Worm (Caenorhabditis elegans) whole organism, L4 larva: ENCODE measurements around the gene crp-1.

Experiments used
- D1046.2 ChIP-seq: fragments of 200-800 bp; sonication (Bioruptor generic); IDR thresholded peaks from 2 replicates; pipeline ENCODE4 v1.3.6; 2022; ENCODE audit warnings: missing genetic modification characterization, missing compliant biosample characterization
- F26F4.8 ChIP-seq: fragments of 200-800 bp; sonication (Bioruptor generic); conservative IDR thresholded peaks from 2 replicates; pipeline ENCODE4 v1.3.6; 2022; ENCODE audit warnings: missing genetic modification characterization, missing compliant biosample characterization
- F44E2.7 ChIP-seq: fragments of 200-800 bp; sonication (Bioruptor generic); IDR thresholded peaks from 2 replicates; pipeline ENCODE4 v2.1.2; 2022; ENCODE audit warnings: missing genetic modification characterization, missing compliant biosample characterization
- R02D3.7 ChIP-seq: fragments of 150-350 bp; sonication (generic microtip); optimal IDR thresholded peaks from 3 replicates; lab custom pipeline; 2014; ENCODE audit warnings: missing biosample characterization, missing genetic modification characterization
- Y75B8A.6 ChIP-seq: fragments of 200-800 bp; sonication (Bioruptor generic); IDR thresholded peaks from 2 replicates; pipeline ENCODE4 v1.3.6; 2022; ENCODE audit warnings: missing genetic modification reagents, missing genetic modification characterization, missing compliant biosample characterization
- ZK546.5 ChIP-seq, 2 experiments: sonication (generic microtip); optimal IDR thresholded peaks; 2 replicates each; lab custom pipeline; 2017; ENCODE audit warnings: missing biosample characterization in 2 of 2, missing genetic modification characterization in 2 of 2
- aha-1 ChIP-seq: fragments of 150-350 bp; peaks from one replicate; lab custom pipeline; 2014; ENCODE audit warnings: missing biosample characterization, missing genetic modification characterization
- ama-1 ChIP-seq: fragments of 150-350 bp; optimal IDR thresholded peaks from 2 replicates; lab custom pipeline; 2014; ENCODE audit warnings: inconsistent platforms, mixed read lengths
- attf-4 ChIP-seq: sonication (generic microtip); optimal IDR thresholded peaks from 3 replicates; lab custom pipeline; 2017; ENCODE audit warnings: missing biosample characterization, missing genetic modification characterization
- ceh-62 ChIP-seq: sonication (generic microtip); optimal IDR thresholded peaks from 2 replicates; lab custom pipeline; 2017; ENCODE audit warnings: missing biosample characterization, missing genetic modification characterization
- ces-1 ChIP-seq: fragments of 150-350 bp; sonication (generic microtip); optimal IDR thresholded peaks from 4 replicates; lab custom pipeline; 2014; ENCODE audit warnings: missing biosample characterization, missing genetic modification reagents, missing genetic modification characterization
- daf-12 ChIP-seq: fragments of 150-350 bp; optimal IDR thresholded peaks from 2 replicates; lab custom pipeline; 2014; ENCODE audit warnings: missing biosample characterization, missing genetic modification reagents, missing genetic modification characterization
- daf-16 ChIP-seq, 3 experiments: sonication (generic microtip); optimal IDR thresholded peaks; 2 replicates each; lab custom pipeline; 2016 to 2017; ENCODE audit warnings: missing genetic modification characterization in 3 of 3, missing genetic modification reagents in 3 of 3, mild to moderate bottlenecking in 2 of 3, missing compliant biosample characterization in 2 of 3, missing biosample characterization in 1 of 3, moderate library complexity in 1 of 3
- daf-19 ChIP-seq: fragments of 200-800 bp; sonication (Bioruptor generic); conservative IDR thresholded peaks from 2 replicates; pipeline ENCODE4 v1.3.6; 2022; ENCODE audit warnings: missing genetic modification characterization, missing compliant biosample characterization
- daf-8 ChIP-seq: fragments of 200-800 bp; sonication (Bioruptor generic); IDR thresholded peaks from 2 replicates; pipeline ENCODE4 v1.3.6; 2022; ENCODE audit warnings: missing genetic modification characterization, missing compliant biosample characterization
- dmd-9 ChIP-seq: fragments of 200-800 bp; sonication (Bioruptor generic); IDR thresholded peaks from 2 replicates; pipeline ENCODE4 v1.3.6; 2022; ENCODE audit warnings: missing genetic modification reagents, missing genetic modification characterization, missing compliant biosample characterization
- egl-27 ChIP-seq: sonication (generic microtip); optimal IDR thresholded peaks from 3 replicates; lab custom pipeline; 2017; ENCODE audit warnings: missing biosample characterization, missing genetic modification reagents, missing genetic modification characterization
- fos-1 ChIP-seq: fragments of 150-350 bp; optimal IDR thresholded peaks from 2 replicates; lab custom pipeline; 2014; ENCODE audit warnings: missing biosample characterization, missing genetic modification characterization
- hif-1 ChIP-seq, 2 experiments: sonication (generic microtip); optimal IDR thresholded peaks; 2 replicates each; lab custom pipeline; 2016 to 2017; ENCODE audit warnings: missing compliant biosample characterization in 2 of 2, missing genetic modification characterization in 2 of 2, missing genetic modification reagents in 2 of 2, missing genotype in 2 of 2, mild to moderate bottlenecking in 1 of 2
- hlh-11 ChIP-seq: fragments of 200-800 bp; sonication (Bioruptor generic); optimal IDR thresholded peaks from 2 replicates; lab custom pipeline; 2018; ENCODE audit warnings: mild to moderate bottlenecking, missing genetic modification characterization, missing compliant biosample characterization
- hmg-1.1 ChIP-seq: fragments of 200-800 bp; sonication (Bioruptor generic); IDR thresholded peaks from 2 replicates; pipeline ENCODE4 v1.3.6; 2022; ENCODE audit warnings: missing genetic modification reagents, missing genetic modification characterization, missing compliant biosample characterization
- jun-1 ChIP-seq: fragments of 150-350 bp; optimal IDR thresholded peaks from 2 replicates; lab custom pipeline; 2014; ENCODE audit warnings: missing biosample characterization, missing genetic modification reagents, missing genetic modification characterization
- lin-1 ChIP-seq: fragments of 200-800 bp; sonication (Bioruptor generic); IDR thresholded peaks from 2 replicates; pipeline ENCODE4 v1.3.6; 2022; ENCODE audit warnings: missing genetic modification reagents, missing genetic modification characterization, missing compliant biosample characterization
- lin-13 ChIP-seq: fragments of 150-350 bp; optimal IDR thresholded peaks from 2 replicates; lab custom pipeline; 2014; ENCODE audit warnings: missing biosample characterization, missing genetic modification reagents, missing genetic modification characterization
- lin-29 ChIP-seq: fragments of 200-800 bp; sonication (Bioruptor generic); IDR thresholded peaks from 2 replicates; pipeline ENCODE4 v1.3.6; 2022; ENCODE audit warnings: missing genetic modification reagents, missing genetic modification characterization, missing compliant biosample characterization
- lin-38 ChIP-seq: fragments of 200-800 bp; sonication (Bioruptor generic); IDR thresholded peaks from 2 replicates; pipeline ENCODE4 v1.3.6; 2022; ENCODE audit warnings: missing genetic modification reagents, missing genetic modification characterization, missing compliant biosample characterization
- lin-39 ChIP-seq: fragments of 150-350 bp; optimal IDR thresholded peaks from 2 replicates; lab custom pipeline; 2014; ENCODE audit warnings: missing biosample characterization, missing genetic modification reagents, missing genetic modification characterization
- lir-3 ChIP-seq: sonication (generic microtip); optimal IDR thresholded peaks from 2 replicates; lab custom pipeline; 2016; ENCODE audit warnings: mild to moderate bottlenecking, missing genetic modification characterization, missing compliant biosample characterization
- lsy-2 ChIP-seq, 2 experiments: fragments of 150-350 bp in 1 of 2; sonication (generic microtip) in 1 of 2; optimal IDR thresholded peaks; 2 replicates each; lab custom pipeline; 2014 to 2017; ENCODE audit warnings: missing biosample characterization in 2 of 2, missing genetic modification characterization in 2 of 2
- mdt-29 ChIP-seq: fragments of 200-800 bp; sonication (Bioruptor generic); IDR thresholded peaks from 2 replicates; pipeline ENCODE4 v1.3.6; 2022; ENCODE audit warnings: missing genetic modification reagents, missing genetic modification characterization, missing compliant biosample characterization
- mep-1 ChIP-seq: fragments of 150-350 bp; sonication (generic microtip); optimal IDR thresholded peaks from 3 replicates; lab custom pipeline; 2014; ENCODE audit warnings: missing biosample characterization, missing genetic modification characterization
- mes-2 ChIP-seq: sonication (generic microtip); optimal IDR thresholded peaks from 2 replicates; lab custom pipeline; 2016; ENCODE audit warnings: missing genotype, mild to moderate bottlenecking, missing genetic modification characterization, missing compliant biosample characterization; ENCODE audit not compliant: poor library complexity, severe bottlenecking
- mxl-2 ChIP-seq: fragments of 200-800 bp; sonication (Bioruptor generic); conservative IDR thresholded peaks from 2 replicates; pipeline ENCODE4 v1.3.6; 2022; ENCODE audit warnings: missing genetic modification reagents, missing genetic modification characterization, missing compliant biosample characterization
- nhr-10 ChIP-seq: fragments of 150-350 bp; optimal IDR thresholded peaks from 2 replicates; lab custom pipeline; 2014; ENCODE audit warnings: missing biosample characterization, missing genetic modification characterization
- nhr-11 ChIP-seq: fragments of 150-350 bp; optimal IDR thresholded peaks from 2 replicates; lab custom pipeline; 2014; ENCODE audit warnings: missing biosample characterization, missing genetic modification characterization
- nhr-111 ChIP-seq: fragments of 200-800 bp; sonication (Bioruptor generic); optimal IDR thresholded peaks from 2 replicates; lab custom pipeline; 2018; ENCODE audit warnings: mild to moderate bottlenecking, missing genetic modification characterization, missing compliant biosample characterization
- nhr-28 ChIP-seq: fragments of 150-350 bp; optimal IDR thresholded peaks from 2 replicates; lab custom pipeline; 2014; ENCODE audit warnings: missing biosample characterization, missing genetic modification characterization
- nhr-42 ChIP-seq: fragments of 200-800 bp; sonication (Bioruptor generic); IDR thresholded peaks from 2 replicates; pipeline ENCODE4 v1.3.6; 2022; ENCODE audit warnings: missing genetic modification characterization, missing compliant biosample characterization
- nhr-76 ChIP-seq: fragments of 150-350 bp; optimal IDR thresholded peaks from 2 replicates; lab custom pipeline; 2014; ENCODE audit warnings: missing biosample characterization, missing genetic modification characterization
- php-3 ChIP-seq: fragments of 200-800 bp; sonication (Bioruptor generic); IDR thresholded peaks from 2 replicates; pipeline ENCODE4 v1.3.6; 2022; ENCODE audit warnings: missing genetic modification reagents, missing genetic modification characterization, missing compliant biosample characterization
- pqm-1 ChIP-seq: sonication (generic microtip); optimal IDR thresholded peaks from 2 replicates; lab custom pipeline; 2017; ENCODE audit warnings: missing biosample characterization, missing genetic modification characterization
- saeg-2 ChIP-seq: fragments of 200-800 bp; sonication (Bioruptor generic); IDR thresholded peaks from 2 replicates; pipeline ENCODE4 v1.3.6; 2022; ENCODE audit warnings: missing genetic modification reagents, missing genetic modification characterization, missing compliant biosample characterization
- sdz-12 ChIP-seq: fragments of 200-800 bp; sonication (Bioruptor generic); optimal IDR thresholded peaks from 2 replicates; lab custom pipeline; 2018; ENCODE audit warnings: mild to moderate bottlenecking, missing genetic modification characterization, missing compliant biosample characterization
- set-16 ChIP-seq: fragments of 200-800 bp; sonication (Bioruptor generic); IDR thresholded peaks from 2 replicates; pipeline ENCODE4 v1.3.6; 2022; ENCODE audit warnings: missing genetic modification reagents, missing genetic modification characterization, missing compliant biosample characterization
- snpc-4 ChIP-seq: fragments of 150-350 bp; optimal IDR thresholded peaks from 2 replicates; lab custom pipeline; 2014; ENCODE audit warnings: missing biosample characterization, missing genetic modification characterization
- spr-1 ChIP-seq: sonication (generic microtip); optimal IDR thresholded peaks from 2 replicates; lab custom pipeline; 2016; ENCODE audit warnings: mild to moderate bottlenecking, missing genetic modification characterization, missing compliant biosample characterization
- spr-3 ChIP-seq: fragments of 200-800 bp; sonication (Bioruptor generic); optimal IDR thresholded peaks from 2 replicates; lab custom pipeline; 2018; ENCODE audit warnings: mild to moderate bottlenecking, missing genetic modification characterization, missing compliant biosample characterization
- unc-62 ChIP-seq, 3 experiments: fragments of 150-350 bp in 1 of 3; sonication (generic microtip); optimal IDR thresholded peaks in 2 of 3; peaks in 1 of 3; 1 replicate in 1 of 3; 2 replicates in 2 of 3; lab custom pipeline; 2014 to 2017; ENCODE audit warnings: missing biosample characterization in 3 of 3, missing genetic modification characterization in 3 of 3, missing genetic modification reagents in 3 of 3, missing genotype in 1 of 3
- vab-7 ChIP-seq: fragments of 200-800 bp; sonication (Bioruptor generic); IDR thresholded peaks from 2 replicates; pipeline ENCODE4 v1.3.6; 2022; ENCODE audit warnings: missing genetic modification reagents, missing genetic modification characterization, missing compliant biosample characterization
- zip-11 ChIP-seq: fragments of 200-800 bp; sonication (Bioruptor generic); IDR thresholded peaks from 2 replicates; pipeline ENCODE4 v1.3.6; 2022; ENCODE audit warnings: missing genetic modification characterization, missing compliant biosample characterization
- ztf-7 ChIP-seq: fragments of 150-350 bp; optimal IDR thresholded peaks from 2 replicates; lab custom pipeline; 2014; ENCODE audit warnings: missing biosample characterization, missing genetic modification characterization

The crp-1 gene

DNA sequence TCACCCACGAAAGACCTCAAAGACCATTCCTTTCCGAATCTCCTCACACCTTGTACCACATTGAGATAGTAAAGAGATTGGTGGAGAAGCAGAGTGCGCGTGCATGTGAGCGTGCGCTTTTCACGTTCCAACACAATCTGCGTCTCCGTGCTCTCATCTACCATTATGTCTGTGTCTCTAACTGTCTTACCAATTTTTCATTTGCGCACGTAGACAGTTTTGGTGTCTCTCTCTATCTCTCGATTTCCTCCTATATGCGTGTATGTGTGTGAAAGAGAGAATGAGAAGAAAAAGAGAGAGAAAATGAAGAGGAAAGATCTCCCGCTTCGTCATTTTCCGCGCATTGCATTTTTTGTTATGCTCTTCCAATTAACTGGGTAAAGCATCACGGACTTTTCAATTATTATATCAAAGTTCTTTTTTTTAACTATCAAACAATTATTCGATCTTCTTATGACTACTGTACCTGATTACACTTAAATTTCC, 11.7 kb upstream of the crp-1 start:
- TF ChIP-seq lsy-2 (tag; optimal IDR thresholded peaks at IDR 0.05; lab: Kevin White, UChicago): peak; percentile 89 to 95
- peak; percentile 50 for TF ChIP-seq php-3 (GFP tag; lab: Robert Waterston, UW)
- no peak for TF ChIP-seq D1046.2 (GFP tag; lab: Robert Waterston, UW)
- TF ChIP-seq ztf-7 (tag; lab: Kevin White, UChicago): peak; percentile 76
- peak in 1 of 2 experiments; percentile 5 for TF ChIP-seq daf-16 (GFP tag; optimal IDR thresholded peaks at IDR 0.05; lab: Kevin White, UChicago)
- peak; percentile 69 for TF ChIP-seq daf-16 (tag; optimal IDR thresholded peaks at IDR 0.05; lab: Kevin White, UChicago)
- TF ChIP-seq lin-29 (GFP tag; lab: Robert Waterston, UW): peak; percentile 61; the same call in 1 of the 2 replicates
- peak; percentile 48 for TF ChIP-seq spr-1 (tag; lab: Kevin White, UChicago)
- peak; percentile 97 for TF ChIP-seq hlh-11 (tag; lab: Kevin White, UChicago)
- peak; percentile 14 for TF ChIP-seq egl-27 (tag; lab: Kevin White, UChicago)
- peak; percentile 96 for TF ChIP-seq nhr-28 (tag; lab: Kevin White, UChicago)
- no peak for TF ChIP-seq nhr-111 (GFP tag; lab: Kevin White, UChicago)
- peak; percentile 6 for TF ChIP-seq pqm-1 (tag; lab: Kevin White, UChicago)
- peak; percentile 55; the same call in 1 of the 2 replicates for TF ChIP-seq saeg-2 (GFP tag; lab: Robert Waterston, UW)
- peak; percentile 68 for TF ChIP-seq ama-1 (lab: Kevin White, UChicago)
- peak; percentile 81 for TF ChIP-seq mes-2 (tag; lab: Kevin White, UChicago)
- TF ChIP-seq nhr-10 (tag; lab: Kevin White, UChicago): peak; percentile 89
- TF ChIP-seq unc-62 (GFP tag; optimal IDR thresholded peaks at IDR 0.05 in 1 of 2; lab: Kevin White, UChicago): peak in 1 of 2 experiments; percentile 99
- no peak for TF ChIP-seq unc-62 (tag; optimal IDR thresholded peaks at IDR 0.05; lab: Kevin White, UChicago)
- peak; percentile 59 for TF ChIP-seq lin-38 (GFP tag; lab: Robert Waterston, UW)
- TF ChIP-seq dmd-9 (GFP tag; lab: Robert Waterston, UW): peak; percentile 57; the same call in 1 of the 2 replicates
- TF ChIP-seq daf-19 (GFP tag; lab: Robert Waterston, UW): no peak
- TF ChIP-seq ceh-62 (tag; lab: Kevin White, UChicago): no peak
- TF ChIP-seq attf-4: no peak
- TF ChIP-seq set-16 (GFP tag; lab: Robert Waterston, UW): no peak
- peak in 1 of 2 experiments; percentile 41 for TF ChIP-seq ZK546.5 (tag; optimal IDR thresholded peaks at IDR 0.05; lab: Kevin White, UChicago)
- no peak for TF ChIP-seq lir-3 (tag; lab: Kevin White, UChicago)
- TF ChIP-seq fos-1 (tag; lab: Kevin White, UChicago): peak; percentile 13
- no peak for TF ChIP-seq lin-39 (tag; lab: Kevin White, UChicago)
- no peak for TF ChIP-seq F26F4.8
- peak; percentile 96 for TF ChIP-seq mep-1 (tag; lab: Kevin White, UChicago)
- peak; percentile 74; the same call in 1 of the 2 replicates for TF ChIP-seq lin-1 (GFP tag; lab: Robert Waterston, UW)
- TF ChIP-seq nhr-11 (tag; lab: Kevin White, UChicago): peak; percentile 97
- TF ChIP-seq daf-8 (GFP tag; lab: Robert Waterston, UW): no peak
- no peak for TF ChIP-seq snpc-4 (tag; lab: Kevin White, UChicago)
- peak; percentile 86 for TF ChIP-seq jun-1 (tag; lab: Kevin White, UChicago)
- TF ChIP-seq ces-1 (GFP tag; lab: Kevin White, UChicago): peak; percentile 37
- TF ChIP-seq daf-12 (tag; lab: Kevin White, UChicago): no peak
- TF ChIP-seq zip-11: no peak
- no peak for TF ChIP-seq F44E2.7 (GFP tag; lab: Robert Waterston, UW)
- TF ChIP-seq nhr-42 (GFP tag; lab: Robert Waterston, UW): peak; percentile 52; the same call in 1 of the 2 replicates
- TF ChIP-seq nhr-76: peak; percentile 26
- TF ChIP-seq mdt-29 (GFP tag; lab: Robert Waterston, UW): peak; percentile 77
- 0 out of 2 replicates have a peak, but pooled peaks have one; percentile 68 for TF ChIP-seq Y75B8A.6 (GFP tag; lab: Robert Waterston, UW)
- peak; percentile 90 for TF ChIP-seq lin-13 (GFP tag; lab: Kevin White, UChicago)
- peak; percentile 23 for TF ChIP-seq spr-3 (GFP tag; lab: Kevin White, UChicago)
- no peak for TF ChIP-seq sdz-12
- peak; percentile 73 for TF ChIP-seq mxl-2 (GFP tag; lab: Robert Waterston, UW)
- peak; percentile 60; the same call in 1 of the 2 replicates for TF ChIP-seq vab-7 (GFP tag; lab: Robert Waterston, UW)
- TF ChIP-seq hmg-1.1 (GFP tag; lab: Robert Waterston, UW): peak; percentile 83
- TF ChIP-seq hif-1 (tag; optimal IDR thresholded peaks at IDR 0.05; lab: Kevin White, UChicago): peak; percentile 98 to 100
- TF ChIP-seq aha-1 (tag; lab: Kevin White, UChicago): peak; percentile 100
- TF ChIP-seq R02D3.7 (tag; lab: Kevin White, UChicago): no peak
